Fruit fly (Drosophila melanogaster) whole organism, embryonic: Measurements from ENCODE around the gene CG15880.

Experiments used
- Atf3 ChIP-seq: fragments of 200-800 bp; sonication (Bioruptor generic); optimal IDR thresholded peaks from 3 replicates; lab custom pipeline; 2016; ENCODE audit warnings: missing biosample characterization, missing genetic modification characterization
- Awh ChIP-seq: fragments of 200-800 bp; sonication (Bioruptor generic); IDR thresholded peaks from 2 replicates; pipeline ENCODE4, ENCODE4 v1.3.6; 2022; ENCODE audit warnings: missing biosample characterization, missing genetic modification characterization
- BtbVII ChIP-seq: fragments of 200-800 bp; sonication (Bioruptor generic); optimal IDR thresholded peaks from 3 replicates; lab custom pipeline; 2017; ENCODE audit warnings: missing biosample characterization, mild to moderate bottlenecking, missing genetic modification characterization
- CG10321 ChIP-seq: fragments of 200-800 bp; sonication (Bioruptor generic); IDR thresholded peaks from 2 replicates; pipeline ENCODE4 v1.3.6; 2022; ENCODE audit warnings: missing biosample characterization, missing genetic modification characterization
- CG11093 ChIP-seq: fragments of 200-800 bp; sonication (Bioruptor generic); IDR thresholded peaks from 3 replicates; pipeline ENCODE4 v1.3.6; 2022; ENCODE audit warnings: missing biosample characterization, missing genetic modification characterization
- CG11456 ChIP-seq: fragments of 200-800 bp; sonication (Bioruptor generic); IDR thresholded peaks from 3 replicates; pipeline ENCODE4 v1.3.6; 2022; ENCODE audit warnings: missing biosample characterization, missing genetic modification characterization
- CG11695 ChIP-seq: fragments of 200-800 bp; sonication (Bioruptor generic); IDR thresholded peaks from 3 replicates; pipeline ENCODE4 v1.3.6; 2022; ENCODE audit warnings: missing biosample characterization, missing genetic modification characterization
- CG16779 ChIP-seq: fragments of 200-800 bp; sonication (Bioruptor generic); IDR thresholded peaks from 2 replicates; pipeline ENCODE4 v1.3.6; 2022; ENCODE audit warnings: missing biosample characterization, missing genetic modification characterization
- CG16813 ChIP-seq: fragments of 200-800 bp; sonication (Bioruptor generic); IDR thresholded peaks from 3 replicates; pipeline ENCODE4 v1.3.6; 2022; ENCODE audit warnings: missing biosample characterization, missing genetic modification characterization; ENCODE audit not compliant: partially characterized antibody
- CG17328 ChIP-seq: fragments of 200-800 bp; sonication (Bioruptor generic); IDR thresholded peaks from 2 replicates; pipeline ENCODE4 v1.3.6; 2022; ENCODE audit warnings: missing biosample characterization, missing genetic modification characterization
- CG34224 ChIP-seq: fragments of 200-800 bp; sonication (Bioruptor generic); IDR thresholded peaks from 3 replicates; pipeline ENCODE4 v1.3.6; 2022; ENCODE audit warnings: missing biosample characterization, missing genetic modification characterization; ENCODE audit not compliant: partially characterized antibody
- CG3995 ChIP-seq: fragments of 200-800 bp; sonication (Bioruptor generic); optimal IDR thresholded peaks from 3 replicates; lab custom pipeline; 2016; ENCODE audit warnings: missing biosample characterization, missing genetic modification characterization
- CG4282 ChIP-seq: fragments of 200-800 bp; sonication (Bioruptor generic); optimal IDR thresholded peaks from 2 replicates; lab custom pipeline; 2016; ENCODE audit warnings: missing biosample characterization, missing genetic modification characterization
- CG5953 ChIP-seq: fragments of 200-800 bp; sonication (Bioruptor generic); IDR thresholded peaks from 2 replicates; pipeline ENCODE4 v1.3.6; 2022; ENCODE audit warnings: missing biosample characterization, missing genetic modification characterization
- CG6254 ChIP-seq: fragments of 200-800 bp; sonication (Bioruptor generic); optimal IDR thresholded peaks from 3 replicates; lab custom pipeline; 2017; ENCODE audit warnings: mild to moderate bottlenecking, missing biosample characterization, missing genetic modification reagents, missing genetic modification characterization
- CG7963 ChIP-seq: fragments of 200-800 bp; sonication (Bioruptor generic); IDR thresholded peaks from 3 replicates; pipeline ENCODE4 v1.3.6; 2022; ENCODE audit warnings: missing biosample characterization, missing genetic modification characterization; ENCODE audit not compliant: partially characterized antibody
- CG8765 ChIP-seq: fragments of 200-800 bp; sonication (Bioruptor generic); IDR thresholded peaks from 2 replicates; pipeline ENCODE4 v1.3.6; 2022; ENCODE audit warnings: missing biosample characterization, missing genetic modification characterization
- CG8924 ChIP-seq: fragments of 200-800 bp; optimal IDR thresholded peaks from 3 replicates; lab custom pipeline; 2019; ENCODE audit warnings: missing biosample characterization, mild to moderate bottlenecking, missing genetic modification characterization, moderate library complexity
- CG8944 ChIP-seq: fragments of 200-800 bp; sonication (Bioruptor generic); optimal IDR thresholded peaks from 3 replicates; lab custom pipeline; 2016; ENCODE audit warnings: missing biosample characterization, missing genetic modification characterization
- CG9727 ChIP-seq: fragments of 200-800 bp; sonication (Bioruptor generic); optimal IDR thresholded peaks from 3 replicates; lab custom pipeline; 2017; ENCODE audit warnings: missing biosample characterization, mild to moderate bottlenecking, missing genetic modification characterization
- CG9817 ChIP-seq: fragments of 200-800 bp; sonication (Bioruptor generic); optimal IDR thresholded peaks from 2 replicates; lab custom pipeline; 2018; ENCODE audit warnings: missing biosample characterization, mild to moderate bottlenecking, missing genetic modification characterization, moderate library complexity
- CoRest ChIP-seq: fragments of 200-800 bp; sonication (Bioruptor generic); optimal IDR thresholded peaks from 3 replicates; lab custom pipeline; 2018; ENCODE audit warnings: missing biosample characterization, mild to moderate bottlenecking, missing genetic modification characterization, moderate library complexity
- E2f2 ChIP-seq: fragments of 200-800 bp; sonication (Bioruptor generic); IDR thresholded peaks from 2 replicates; pipeline ENCODE4 v1.3.6; 2022; ENCODE audit warnings: missing biosample characterization, missing genetic modification characterization
- Lhr ChIP-seq: fragments of 200-800 bp; sonication (Bioruptor generic); optimal IDR thresholded peaks from 3 replicates; lab custom pipeline; 2017; ENCODE audit warnings: mild to moderate bottlenecking, missing biosample characterization, missing genetic modification reagents, missing genetic modification characterization
- Mad ChIP-seq: fragments of 200-800 bp; sonication (Bioruptor generic); optimal IDR thresholded peaks from 2 replicates; lab custom pipeline; 2016; ENCODE audit warnings: missing biosample characterization, missing genetic modification characterization
- NK7.1 ChIP-seq: fragments of 200-800 bp; sonication (Bioruptor generic); optimal IDR thresholded peaks from 3 replicates; lab custom pipeline; 2016; ENCODE audit warnings: missing biosample characterization, missing genetic modification characterization
- PHDP ChIP-seq: fragments of 200-800 bp; sonication (Bioruptor generic); optimal IDR thresholded peaks from 3 replicates; lab custom pipeline; 2018; ENCODE audit warnings: missing biosample characterization, mild to moderate bottlenecking, missing genetic modification characterization, moderate library complexity
- Ravus ChIP-seq: fragments of 200-800 bp; sonication (Bioruptor generic); IDR thresholded peaks from 2 replicates; pipeline ENCODE4 v1.3.6; 2022; ENCODE audit warnings: missing biosample characterization, missing genetic modification characterization
- Sin3A ChIP-seq: fragments of >200 bp; optimal IDR thresholded peaks from 2 replicates; lab custom pipeline; 2018
- TFAM ChIP-seq: fragments of 200-800 bp; sonication (Bioruptor generic); optimal IDR thresholded peaks from 2 replicates; lab custom pipeline; 2017; ENCODE audit warnings: missing biosample characterization, missing genetic modification characterization, inconsistent platforms
- abd-A ChIP-seq: fragments of 200-800 bp; sonication (Bioruptor generic); optimal IDR thresholded peaks from 3 replicates; lab custom pipeline; 2019; ENCODE audit warnings: missing biosample characterization, mild to moderate bottlenecking, missing genetic modification characterization, moderate library complexity
- bcd ChIP-seq: fragments of 200-800 bp; sonication (Bioruptor generic); optimal IDR thresholded peaks from 2 replicates; lab custom pipeline; 2017; ENCODE audit warnings: missing biosample characterization, mild to moderate bottlenecking, missing genetic modification characterization
- bowl ChIP-seq: fragments of 200-800 bp; sonication (Bioruptor generic); IDR thresholded peaks from 2 replicates; pipeline ENCODE4 v1.3.6; 2022; ENCODE audit warnings: missing biosample characterization, missing genetic modification characterization
- chinmo ChIP-seq: fragments of 200-800 bp; sonication (Bioruptor generic); IDR thresholded peaks from 4 replicates; pipeline ENCODE4 v1.3.6; 2022; ENCODE audit warnings: missing biosample characterization, missing genetic modification characterization; ENCODE audit not compliant: partially characterized antibody
- danr ChIP-seq: fragments of 200-800 bp; sonication (Bioruptor generic); IDR thresholded peaks from 2 replicates; pipeline ENCODE4 v1.3.6; 2022; ENCODE audit warnings: missing biosample characterization, missing genetic modification characterization
- dm ChIP-seq: fragments of 200-800 bp; sonication (Bioruptor generic); optimal IDR thresholded peaks from 3 replicates; lab custom pipeline; 2016; ENCODE audit warnings: missing biosample characterization, missing genetic modification characterization
- gem ChIP-seq: fragments of 200-800 bp; sonication (Bioruptor generic); optimal IDR thresholded peaks from 2 replicates; lab custom pipeline; 2019; ENCODE audit warnings: missing biosample characterization, mild to moderate bottlenecking, missing genetic modification characterization, moderate library complexity
- grau ChIP-seq: fragments of 200-800 bp; optimal IDR thresholded peaks from 3 replicates; lab custom pipeline; 2019; ENCODE audit warnings: missing biosample characterization, mild to moderate bottlenecking, missing genetic modification characterization, moderate library complexity
- ham ChIP-seq: fragments of 200-800 bp; sonication (Bioruptor generic); IDR thresholded peaks from 2 replicates; pipeline ENCODE4 v1.3.6; 2022; ENCODE audit warnings: missing biosample characterization, missing genetic modification characterization
- hkb ChIP-seq, 2 experiments: fragments of 200-800 bp in 1 of 2; fragments of >200 bp in 1 of 2; sonication (Bioruptor generic) in 1 of 2; IDR thresholded peaks in 1 of 2; optimal IDR thresholded peaks in 1 of 2; 2 replicates each; pipeline versions ENCODE4 v1.3.6 to Lab custom; 2017 to 2022; ENCODE audit warnings: missing biosample characterization in 1 of 2, missing genetic modification characterization in 1 of 2
- insv ChIP-seq, 2 experiments: fragments of 200-800 bp; sonication (Bioruptor generic); optimal IDR thresholded peaks; 3 replicates each; lab custom pipeline; 2016 to 2018; ENCODE audit warnings: missing biosample characterization in 2 of 2, missing genetic modification characterization in 2 of 2
- jing ChIP-seq: fragments of 200-800 bp; sonication (Bioruptor generic); optimal IDR thresholded peaks from 2 replicates; lab custom pipeline; 2018; ENCODE audit warnings: missing biosample characterization, mild to moderate bottlenecking, missing genetic modification characterization
- kay ChIP-seq: fragments of 200-800 bp; sonication (Bioruptor generic); optimal IDR thresholded peaks from 2 replicates; lab custom pipeline; 2016; ENCODE audit warnings: missing biosample characterization, missing genetic modification characterization
- nau ChIP-seq: fragments of 200-800 bp; sonication (Bioruptor generic); optimal IDR thresholded peaks from 3 replicates; lab custom pipeline; 2017; ENCODE audit warnings: missing biosample characterization, mild to moderate bottlenecking, missing genetic modification characterization, missing genetic modification reagents
- pfk ChIP-seq: fragments of 200-800 bp; sonication (Bioruptor generic); optimal IDR thresholded peaks from 2 replicates; lab custom pipeline; 2018; ENCODE audit warnings: missing biosample characterization, mild to moderate bottlenecking, missing genetic modification characterization, moderate library complexity
- pum ChIP-seq: fragments of 200-800 bp; sonication (Bioruptor generic); optimal IDR thresholded peaks from 2 replicates; lab custom pipeline; 2016; ENCODE audit warnings: missing biosample characterization, missing genetic modification characterization
- row ChIP-seq: fragments of 200-800 bp; sonication (Bioruptor generic); IDR thresholded peaks from 3 replicates; pipeline ENCODE4 v1.3.6; 2022; ENCODE audit warnings: missing biosample characterization, missing genetic modification characterization
- scrt ChIP-seq: fragments of 200-800 bp; sonication (Bioruptor generic); optimal IDR thresholded peaks from 2 replicates; lab custom pipeline; 2018; ENCODE audit warnings: missing biosample characterization, mild to moderate bottlenecking, missing genetic modification characterization, moderate library complexity
- seq ChIP-seq: fragments of 200-800 bp; sonication (Bioruptor generic); IDR thresholded peaks from 2 replicates; pipeline ENCODE4 v1.3.6; 2022; ENCODE audit warnings: missing biosample characterization, missing genetic modification characterization
- sna ChIP-seq: fragments of 200-800 bp; sonication (Bioruptor generic); IDR thresholded peaks from 2 replicates; pipeline ENCODE4 v1.3.6; 2022; ENCODE audit warnings: missing biosample characterization, missing genetic modification characterization; ENCODE audit not compliant: partially characterized antibody
- sob ChIP-seq: fragments of 200-800 bp; sonication (Bioruptor generic); IDR thresholded peaks from 2 replicates; pipeline ENCODE4 v1.3.6; 2022; ENCODE audit warnings: missing biosample characterization, missing genetic modification characterization

CG15880 gene

DNA sequence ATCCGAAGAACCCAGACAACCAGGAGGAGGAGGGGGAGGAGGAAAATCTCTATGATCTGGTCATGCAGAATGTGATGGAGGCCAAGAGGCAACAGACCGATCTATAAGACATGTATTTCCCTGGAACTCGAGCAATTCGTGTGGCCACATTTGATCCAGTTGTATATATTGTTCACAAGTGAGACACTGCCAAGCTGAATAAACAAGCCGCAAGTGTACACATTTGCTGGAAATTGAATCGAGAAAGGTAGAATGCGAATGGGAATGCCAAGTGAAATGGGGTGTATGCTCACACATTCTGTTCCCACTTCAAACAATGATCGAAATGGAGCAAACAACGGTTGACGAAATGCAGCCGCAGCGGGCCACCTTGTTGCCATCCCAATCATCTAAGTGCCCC, 38.3 kb upstream of the CG15880 start (continued):
- TF ChIP-seq TFAM, result no peak
- peak; percentile 21 for TF ChIP-seq CG6254 (GFP tag; lab: Kevin White, UChicago)
- no peak for TF ChIP-seq Lhr (GFP tag; lab: Kevin White, UChicago)
- TF ChIP-seq NK7.1 (GFP tag; lab: Kevin White, UChicago), result no peak
- TF ChIP-seq CG8924 (tag; lab: Kevin White, UChicago), result no peak
- no peak for TF ChIP-seq CG17328
- no peak for TF ChIP-seq CG8944 (GFP tag; lab: Kevin White, UChicago)
- TF ChIP-seq kay (GFP tag; lab: Kevin White, UChicago), result no peak
- TF ChIP-seq CG5953 (GFP tag; lab: Robert Waterston, UW), result no peak
- no peak for TF ChIP-seq CG7963 (GFP tag; lab: Robert Waterston, UW)
- 0 out of 2 replicates have a peak, but pooled peaks have one; percentile 15 for TF ChIP-seq CG10321 (GFP tag; lab: Robert Waterston, UW)
- TF ChIP-seq dm, result no peak
- no peak for TF ChIP-seq chinmo (GFP tag; lab: Robert Waterston, UW)
- no peak for TF ChIP-seq CG16813 (GFP tag; lab: Robert Waterston, UW)
- TF ChIP-seq Atf3, result no peak
- TF ChIP-seq CG4282 (GFP tag; lab: Kevin White, UChicago), result no peak
- no peak for TF ChIP-seq scrt (GFP tag; lab: Kevin White, UChicago)
- no peak for TF ChIP-seq Mad (GFP tag; lab: Kevin White, UChicago)
- no peak for TF ChIP-seq CG9727 (GFP tag; lab: Kevin White, UChicago)
- TF ChIP-seq CG11456, result 0 out of 3 replicates have a peak, but pooled peaks have one; percentile 3
- TF ChIP-seq hkb (optimal IDR thresholded peaks at IDR 0.05; lab: Kevin White, UChicago), result no peak
- TF ChIP-seq hkb (GFP tag; IDR thresholded peaks at IDR 0.05; lab: Robert Waterston, UW), result peak; percentile 64; the same call in 1 of the 2 replicates
- no peak for TF ChIP-seq sna (GFP tag; lab: Robert Waterston, UW)
- TF ChIP-seq CG11695 (GFP tag; lab: Robert Waterston, UW), result no peak
- 0 out of 2 replicates have a peak, but pooled peaks have one; percentile 7 for TF ChIP-seq E2f2 (GFP tag; lab: Robert Waterston, UW)
- no peak for TF ChIP-seq danr (GFP tag; lab: Robert Waterston, UW)
- TF ChIP-seq CG3995, result no peak
- no peak for TF ChIP-seq CG8765 (GFP tag; lab: Robert Waterston, UW)
- TF ChIP-seq CG34224 (GFP tag; lab: Robert Waterston, UW), result no peak
- TF ChIP-seq CG16779 (GFP tag; lab: Robert Waterston, UW), result no peak
- TF ChIP-seq bowl (GFP tag; lab: Robert Waterston, UW), result no peak
- no peak for TF ChIP-seq Awh
- peak; percentile 16 for TF ChIP-seq pfk (GFP tag; lab: Kevin White, UChicago)
- TF ChIP-seq row, result no peak
- no peak; the same call in 1 of the 2 replicates for TF ChIP-seq sob (GFP tag; lab: Robert Waterston, UW)
- TF ChIP-seq BtbVII (GFP tag; lab: Kevin White, UChicago), result peak; percentile 15
- no peak for TF ChIP-seq CG9817 (tag; lab: Kevin White, UChicago)
- no peak for TF ChIP-seq pum (GFP tag; lab: Kevin White, UChicago)
- TF ChIP-seq PHDP (tag; lab: Kevin White, UChicago), result no peak
- TF ChIP-seq CG11093, result no peak
- no peak for TF ChIP-seq seq
- TF ChIP-seq nau (GFP tag; lab: Kevin White, UChicago), result no peak
- no peak for TF ChIP-seq grau (tag; lab: Kevin White, UChicago)
- TF ChIP-seq gem (tag; lab: Kevin White, UChicago), result no peak
- no peak for TF ChIP-seq ham (GFP tag; lab: Robert Waterston, UW)
- TF ChIP-seq insv (GFP tag; optimal IDR thresholded peaks at IDR 0.05; lab: Kevin White, UChicago), result no peak
- no peak for TF ChIP-seq Sin3A (lab: Kevin White, UChicago)
- no peak for TF ChIP-seq bcd (GFP tag; lab: Kevin White, UChicago)
- no peak for TF ChIP-seq jing
- TF ChIP-seq CoRest, result no peak
- TF ChIP-seq Ravus (GFP tag; lab: Robert Waterston, UW), result no peak
- TF ChIP-seq abd-A (tag; lab: Kevin White, UChicago), result no peak
